Worm (Caenorhabditis elegans): Measurements from ENCODE around the gene sulp-8.

- TF ChIP-seq hlh-30 (tag; optimal IDR thresholded peaks at IDR 0.05; ENCODE audit: insufficient read depth): no peak
- no peak for TF ChIP-seq ahr-1 (tag; optimal IDR thresholded peaks at IDR 0.05)
- TF ChIP-seq unc-42 (tag; optimal IDR thresholded peaks at IDR 0.05): no peak
- TF ChIP-seq K09A11.1 (tag; optimal IDR thresholded peaks at IDR 0.05; ENCODE audit: insufficient read depth): no peak
- no peak for TF ChIP-seq tbx-2 (tag; optimal IDR thresholded peaks at IDR 0.05)
- no peak for TF ChIP-seq che-1 (tag; optimal IDR thresholded peaks at IDR 0.05)
- TF ChIP-seq ttx-3 (tag; optimal IDR thresholded peaks at IDR 0.05): no peak
- no peak for TF ChIP-seq ref-2 (tag; optimal IDR thresholded peaks at IDR 0.05)
- TF ChIP-seq nhr-11 (tag; optimal IDR thresholded peaks at IDR 0.05): no peak
- no peak for TF ChIP-seq ceh-48 (tag; optimal IDR thresholded peaks at IDR 0.05)
- no peak for TF ChIP-seq ama-1 (optimal IDR thresholded peaks at IDR 0.05)
Measured at ce11 chrV:9633313-9633712, 40.2 kb downstream of the sulp-8 start, which contains the start of gene col-147.
